Fruit fly (Drosophila melanogaster) whole organism, embryonic: ENCODE results near the gene Gyc89Da.
A peak's percentile ranks its signal among the peaks of the same experiment; 100 is the strongest.

Experiments used
- Ada2b ChIP-seq: fragments of 200-800 bp; sonication (Bioruptor generic); IDR thresholded peaks from 2 replicates; pipeline ENCODE4 v1.3.6; 2022; ENCODE audit warnings: missing biosample characterization, missing genetic modification characterization
- CG10209 ChIP-seq: fragments of 200-800 bp; sonication (Bioruptor generic); optimal IDR thresholded peaks from 3 replicates; lab custom pipeline; 2017; ENCODE audit warnings: missing biosample characterization, mild to moderate bottlenecking, missing genetic modification characterization, missing genetic modification reagents
- CG10274 ChIP-seq: fragments of 200-800 bp; sonication (Bioruptor generic); optimal IDR thresholded peaks from 3 replicates; lab custom pipeline; 2017; ENCODE audit warnings: missing biosample characterization, mild to moderate bottlenecking, missing genetic modification characterization
- CG11695 ChIP-seq: fragments of 200-800 bp; sonication (Bioruptor generic); IDR thresholded peaks from 3 replicates; pipeline ENCODE4 v1.3.6; 2022; ENCODE audit warnings: missing biosample characterization, missing genetic modification characterization
- CG12071 ChIP-seq: fragments of 200-800 bp; sonication (Bioruptor generic); optimal IDR thresholded peaks from 3 replicates; lab custom pipeline; 2018; ENCODE audit warnings: missing biosample characterization, mild to moderate bottlenecking, missing genetic modification characterization
- CG12659 ChIP-seq: fragments of 200-800 bp; sonication (Bioruptor generic); optimal IDR thresholded peaks from 3 replicates; lab custom pipeline; 2017; ENCODE audit warnings: mild to moderate bottlenecking, missing biosample characterization, missing genetic modification reagents, missing genetic modification characterization
- CG15479 ChIP-seq: fragments of 200-800 bp; sonication (Bioruptor generic); optimal IDR thresholded peaks from 3 replicates; lab custom pipeline; 2019; ENCODE audit warnings: missing biosample characterization, mild to moderate bottlenecking, missing genetic modification characterization, moderate library complexity
- CG15514 ChIP-seq: fragments of 200-800 bp; sonication (Bioruptor generic); optimal IDR thresholded peaks from 3 replicates; lab custom pipeline; 2017; ENCODE audit warnings: missing biosample characterization, missing genetic modification characterization, mild to moderate bottlenecking, moderate library complexity, missing genetic modification reagents
- CG1603 ChIP-seq: fragments of 200-800 bp; sonication (Bioruptor generic); optimal IDR thresholded peaks from 2 replicates; lab custom pipeline; 2019; ENCODE audit warnings: missing biosample characterization, mild to moderate bottlenecking, missing genetic modification characterization, moderate library complexity
- CG17802 ChIP-seq: fragments of 200-800 bp; sonication (Bioruptor generic); optimal IDR thresholded peaks from 2 replicates; lab custom pipeline; 2018; ENCODE audit warnings: missing biosample characterization, mild to moderate bottlenecking, missing genetic modification characterization, moderate library complexity
- CG18599 ChIP-seq: fragments of 200-800 bp; sonication (Bioruptor generic); optimal IDR thresholded peaks from 3 replicates; lab custom pipeline; 2017; ENCODE audit warnings: missing biosample characterization, missing genetic modification characterization, mild to moderate bottlenecking, moderate library complexity, missing genetic modification reagents
- CG32772 ChIP-seq: fragments of 200-800 bp; sonication (Bioruptor generic); IDR thresholded peaks from 2 replicates; pipeline ENCODE4 v1.3.6; 2022; ENCODE audit warnings: missing biosample characterization, missing genetic modification characterization
- CG33213 ChIP-seq: fragments of 200-800 bp; sonication (Bioruptor generic); optimal IDR thresholded peaks from 3 replicates; lab custom pipeline; 2016; ENCODE audit warnings: missing biosample characterization, missing genetic modification characterization
- CG3995 ChIP-seq: fragments of 200-800 bp; sonication (Bioruptor generic); optimal IDR thresholded peaks from 3 replicates; lab custom pipeline; 2016; ENCODE audit warnings: missing biosample characterization, missing genetic modification characterization
- CG6791 ChIP-seq: fragments of 200-800 bp; sonication (Bioruptor generic); IDR thresholded peaks from 3 replicates; pipeline ENCODE4 v1.3.6; 2022; ENCODE audit warnings: missing biosample characterization, missing genetic modification characterization; ENCODE audit not compliant: partially characterized antibody
- CG8359 ChIP-seq: fragments of 200-800 bp; sonication (Bioruptor generic); optimal IDR thresholded peaks from 2 replicates; lab custom pipeline; 2017; ENCODE audit warnings: missing biosample characterization, mild to moderate bottlenecking, missing genetic modification characterization, borderline replicate concordance
- CG8388 ChIP-seq: fragments of 200-800 bp; sonication (Bioruptor generic); optimal IDR thresholded peaks from 2 replicates; lab custom pipeline; 2019; ENCODE audit warnings: missing biosample characterization, mild to moderate bottlenecking, missing genetic modification characterization, moderate library complexity
- CG9797 ChIP-seq: fragments of 200-800 bp; sonication (Bioruptor generic); optimal IDR thresholded peaks from 3 replicates; lab custom pipeline; 2018; ENCODE audit warnings: missing biosample characterization, mild to moderate bottlenecking, missing genetic modification characterization
- CTCF ChIP-seq: fragments of 200-800 bp; sonication (Bioruptor generic); optimal IDR thresholded peaks from 2 replicates; lab custom pipeline; 2017; ENCODE audit warnings: missing biosample characterization, mild to moderate bottlenecking, missing genetic modification characterization, moderate library complexity
- CkIIα-i1 ChIP-seq: fragments of 200-800 bp; sonication (Bioruptor generic); IDR thresholded peaks from 2 replicates; pipeline ENCODE4 v1.3.6; 2022; ENCODE audit warnings: missing biosample characterization, missing genetic modification characterization
- CrebB ChIP-seq: fragments of 200-800 bp; sonication (Bioruptor generic); optimal IDR thresholded peaks from 3 replicates; lab custom pipeline; 2018; ENCODE audit warnings: missing biosample characterization, mild to moderate bottlenecking, missing genetic modification characterization
- D19B ChIP-seq: fragments of 200-800 bp; sonication (Bioruptor generic); optimal IDR thresholded peaks from 2 replicates; lab custom pipeline; 2017; ENCODE audit warnings: missing biosample characterization, mild to moderate bottlenecking, missing genetic modification characterization
- Dek ChIP-seq: fragments of 200-800 bp; sonication (Bioruptor generic); optimal IDR thresholded peaks from 3 replicates; lab custom pipeline; 2019; ENCODE audit warnings: missing biosample characterization, mild to moderate bottlenecking, missing genetic modification characterization, moderate library complexity
- Drgx ChIP-seq: fragments of 200-800 bp; sonication (Bioruptor generic); IDR thresholded peaks from 2 replicates; pipeline ENCODE4 v1.3.6; 2022; ENCODE audit warnings: missing biosample characterization, missing genetic modification characterization
- HLHmδ ChIP-seq: fragments of 200-800 bp; sonication (Bioruptor generic); optimal IDR thresholded peaks from 2 replicates; lab custom pipeline; 2018; ENCODE audit warnings: missing biosample characterization, mild to moderate bottlenecking, missing genetic modification characterization, moderate library complexity
- Oaz ChIP-seq: fragments of 200-800 bp; sonication (Bioruptor generic); IDR thresholded peaks from 2 replicates; pipeline ENCODE4 v1.3.6; 2022; ENCODE audit warnings: missing biosample characterization, missing genetic modification characterization
- Scr ChIP-seq: fragments of 200-800 bp; sonication (Bioruptor generic); IDR thresholded peaks from 2 replicates; pipeline ENCODE4 v1.3.6; 2022; ENCODE audit warnings: missing biosample characterization, missing genetic modification characterization; ENCODE audit not compliant: partially characterized antibody
- ac ChIP-seq: fragments of 200-800 bp; sonication (Bioruptor generic); optimal IDR thresholded peaks from 3 replicates; lab custom pipeline; 2017; ENCODE audit warnings: missing biosample characterization, mild to moderate bottlenecking, missing genetic modification characterization
- amos ChIP-seq: fragments of 200-800 bp; sonication (Bioruptor generic); IDR thresholded peaks from 2 replicates; pipeline ENCODE4 v1.3.6; 2022; ENCODE audit warnings: missing biosample characterization, missing genetic modification characterization; ENCODE audit not compliant: partially characterized antibody
- bigmax ChIP-seq: fragments of 200-800 bp; sonication (Bioruptor generic); optimal IDR thresholded peaks from 2 replicates; lab custom pipeline; 2018; ENCODE audit warnings: missing biosample characterization, mild to moderate bottlenecking, missing genetic modification characterization
- bowl ChIP-seq: fragments of 200-800 bp; sonication (Bioruptor generic); IDR thresholded peaks from 2 replicates; pipeline ENCODE4 v1.3.6; 2022; ENCODE audit warnings: missing biosample characterization, missing genetic modification characterization
- cad ChIP-seq: fragments of >200 bp; optimal IDR thresholded peaks from 2 replicates; lab custom pipeline; 2017; ENCODE audit warnings: missing biosample characterization, missing genetic modification characterization
- cas ChIP-seq: fragments of 200-800 bp; sonication (Bioruptor generic); IDR thresholded peaks from 2 replicates; pipeline ENCODE4 v1.3.6; 2022; ENCODE audit warnings: missing biosample characterization, missing genetic modification characterization
- crp ChIP-seq, 2 experiments: fragments of 200-800 bp; sonication (Bioruptor generic); optimal IDR thresholded peaks; 2 replicates in 1 of 2; 3 replicates in 1 of 2; lab custom pipeline; 2017; ENCODE audit warnings: missing biosample characterization in 2 of 2, missing genetic modification characterization in 2 of 2, mild to moderate bottlenecking in 1 of 2, moderate library complexity in 1 of 2
- dm ChIP-seq: fragments of 200-800 bp; sonication (Bioruptor generic); optimal IDR thresholded peaks from 3 replicates; lab custom pipeline; 2016; ENCODE audit warnings: missing biosample characterization, missing genetic modification characterization
- exex ChIP-seq: fragments of 200-800 bp; sonication (Bioruptor generic); optimal IDR thresholded peaks from 4 replicates; lab custom pipeline; 2018; ENCODE audit warnings: missing biosample characterization, mild to moderate bottlenecking, missing genetic modification characterization, moderate library complexity
- fd102C ChIP-seq: fragments of 200-800 bp; sonication (Bioruptor generic); optimal IDR thresholded peaks from 2 replicates; lab custom pipeline; 2018; ENCODE audit warnings: missing biosample characterization, mild to moderate bottlenecking, missing genetic modification characterization, moderate library complexity
- gce ChIP-seq: fragments of 200-800 bp; sonication (Bioruptor generic); IDR thresholded peaks from 3 replicates; pipeline ENCODE4 v1.3.6; 2022; ENCODE audit warnings: missing biosample characterization, missing genetic modification characterization
- gcm ChIP-seq: fragments of 200-800 bp; sonication (Bioruptor generic); optimal IDR thresholded peaks from 2 replicates; lab custom pipeline; 2019; ENCODE audit warnings: missing biosample characterization, mild to moderate bottlenecking, missing genetic modification characterization, moderate library complexity
- inv ChIP-seq: fragments of 200-800 bp; sonication (Bioruptor generic); IDR thresholded peaks from 2 replicates; pipeline ENCODE4 v1.3.6; 2022; ENCODE audit warnings: missing biosample characterization, missing genetic modification characterization; ENCODE audit not compliant: partially characterized antibody
- kni ChIP-seq: fragments of 200-800 bp; sonication (Bioruptor generic); optimal IDR thresholded peaks from 3 replicates; lab custom pipeline; 2017; ENCODE audit warnings: mild to moderate bottlenecking, missing biosample characterization, missing genetic modification reagents, missing genetic modification characterization
- mirr ChIP-seq: fragments of 200-800 bp; sonication (Bioruptor generic); optimal IDR thresholded peaks from 3 replicates; lab custom pipeline; 2018; ENCODE audit warnings: missing biosample characterization, mild to moderate bottlenecking, missing genetic modification characterization
- pb ChIP-seq: fragments of 200-800 bp; sonication (Bioruptor generic); optimal IDR thresholded peaks from 3 replicates; lab custom pipeline; 2016; ENCODE audit warnings: missing biosample characterization, missing genetic modification characterization
- prd ChIP-seq, 3 experiments: fragments of >200 bp in 2 of 3; fragments of 200-800 bp in 1 of 3; sonication (Bioruptor generic) in 1 of 3; optimal IDR thresholded peaks in 2 of 3; IDR thresholded peaks in 1 of 3; 2 replicates in 2 of 3; 3 replicates in 1 of 3; pipeline versions ENCODE4 v1.3.6 to Lab custom; 2017 to 2022; ENCODE audit warnings: missing biosample characterization in 1 of 3, missing genetic modification characterization in 1 of 3
- rib ChIP-seq: fragments of 200-800 bp; sonication (Bioruptor generic); IDR thresholded peaks from 2 replicates; pipeline ENCODE4 v1.3.6; 2022; ENCODE audit warnings: missing biosample characterization, missing genetic modification characterization
- sens ChIP-seq: fragments of 200-800 bp; sonication (Bioruptor generic); peaks from one replicate; lab custom pipeline; 2016; ENCODE audit warnings: missing biosample characterization, missing genetic modification characterization
- sim ChIP-seq: fragments of 200-800 bp; sonication (Bioruptor generic); IDR thresholded peaks from 2 replicates; pipeline ENCODE4 v1.3.6; 2022; ENCODE audit warnings: missing biosample characterization, missing genetic modification characterization
- slbo ChIP-seq: fragments of 200-800 bp; sonication (Bioruptor generic); IDR thresholded peaks from 2 replicates; pipeline ENCODE4 v1.3.6; 2022; ENCODE audit warnings: missing biosample characterization, missing genetic modification characterization
- so ChIP-seq: fragments of 200-800 bp; sonication (Bioruptor generic); IDR thresholded peaks from 3 replicates; pipeline ENCODE4 v1.3.6; 2022; ENCODE audit warnings: missing biosample characterization, missing genetic modification characterization
- tup ChIP-seq: fragments of 200-800 bp; sonication (Bioruptor generic); optimal IDR thresholded peaks from 2 replicates; lab custom pipeline; 2016; ENCODE audit warnings: missing biosample characterization, mild to moderate bottlenecking, missing genetic modification characterization, moderate library complexity
- vfl ChIP-seq: fragments of 200-800 bp; sonication (Bioruptor generic); optimal IDR thresholded peaks from 2 replicates; lab custom pipeline; 2016; ENCODE audit warnings: missing biosample characterization, missing genetic modification characterization

The Gyc89Da gene

dm6 chr3R:16453597-16453996 lies 18.8 kb upstream of the Gyc89Da start, which contains the start of gene Pak3 (continued):
- TF ChIP-seq Dek (peak; percentile 31), Scr (GFP tag; lab: Robert Waterston, UW) (peak; percentile 68), CG10209 (GFP tag; lab: Kevin White, UChicago) (no peak), Ada2b (no peak), CG17802 (no peak), vfl (GFP tag; lab: Kevin White, UChicago) (no peak), CG9797 (GFP tag; lab: Kevin White, UChicago) (peak; percentile 86), sens (peak; percentile 81), ac (GFP tag; lab: Kevin White, UChicago) (no peak), CG8359 (no peak), exex (tag; lab: Kevin White, UChicago) (no peak), gce (peak; percentile 37; the same call in 1 of the 3 replicates), so (GFP tag; lab: Robert Waterston, UW) (no peak), HLHmδ (GFP tag; lab: Kevin White, UChicago) (no peak), CG11695 (no peak), sim (GFP tag; lab: Robert Waterston, UW) (no peak), crp (GFP tag; optimal IDR thresholded peaks at IDR 0.05; lab: Kevin White, UChicago) (peak in 1 of 2 experiments; percentile 49), rib (GFP tag; lab: Robert Waterston, UW) (no peak), CG32772 (GFP tag; lab: Robert Waterston, UW) (no peak), CTCF (GFP tag; lab: Kevin White, UChicago) (peak; percentile 14), inv (peak; percentile 67), Drgx (GFP tag; lab: Robert Waterston, UW) (no peak), mirr (GFP tag; lab: Kevin White, UChicago) (no peak), cad (no peak), bowl (no peak), CG10274 (GFP tag; lab: Kevin White, UChicago) (no peak), CG6791 (GFP tag; lab: Robert Waterston, UW) (peak; percentile 77), prd (optimal IDR thresholded peaks at IDR 0.05; lab: Kevin White, UChicago) (no peak), prd (GFP tag; IDR thresholded peaks at IDR 0.05; lab: Robert Waterston, UW) (no peak), CG12659 (peak; percentile 57), CG12071 (GFP tag; lab: Kevin White, UChicago) (no peak), CG8388 (GFP tag; lab: Kevin White, UChicago) (no peak), tup (no peak), CG18599 (no peak), gcm (GFP tag; lab: Kevin White, UChicago) (no peak), CG15514 (GFP tag; lab: Kevin White, UChicago) (peak; percentile 82), cas (GFP tag; lab: Robert Waterston, UW) (no peak), Oaz (no peak), dm (no peak), CG1603 (tag; lab: Kevin White, UChicago) (peak; percentile 54), D19B (no peak), CG33213 (GFP tag; lab: Kevin White, UChicago) (no peak), kni (GFP tag; lab: Kevin White, UChicago) (no peak), slbo (GFP tag; lab: Robert Waterston, UW) (no peak), fd102C (no peak), CG15479 (GFP tag; lab: Kevin White, UChicago) (no peak), CrebB (no peak), pb (GFP tag; lab: Kevin White, UChicago) (no peak), amos (GFP tag; lab: Robert Waterston, UW) (peak; percentile 86), CkIIα-i1 (no peak), CG3995 (GFP tag; lab: Kevin White, UChicago) (no peak), bigmax (GFP tag; lab: Kevin White, UChicago) (no peak)
